Fruit fly (Drosophila melanogaster): ENCODE results near the gene CG11417.

Gene CG11417

DNA sequence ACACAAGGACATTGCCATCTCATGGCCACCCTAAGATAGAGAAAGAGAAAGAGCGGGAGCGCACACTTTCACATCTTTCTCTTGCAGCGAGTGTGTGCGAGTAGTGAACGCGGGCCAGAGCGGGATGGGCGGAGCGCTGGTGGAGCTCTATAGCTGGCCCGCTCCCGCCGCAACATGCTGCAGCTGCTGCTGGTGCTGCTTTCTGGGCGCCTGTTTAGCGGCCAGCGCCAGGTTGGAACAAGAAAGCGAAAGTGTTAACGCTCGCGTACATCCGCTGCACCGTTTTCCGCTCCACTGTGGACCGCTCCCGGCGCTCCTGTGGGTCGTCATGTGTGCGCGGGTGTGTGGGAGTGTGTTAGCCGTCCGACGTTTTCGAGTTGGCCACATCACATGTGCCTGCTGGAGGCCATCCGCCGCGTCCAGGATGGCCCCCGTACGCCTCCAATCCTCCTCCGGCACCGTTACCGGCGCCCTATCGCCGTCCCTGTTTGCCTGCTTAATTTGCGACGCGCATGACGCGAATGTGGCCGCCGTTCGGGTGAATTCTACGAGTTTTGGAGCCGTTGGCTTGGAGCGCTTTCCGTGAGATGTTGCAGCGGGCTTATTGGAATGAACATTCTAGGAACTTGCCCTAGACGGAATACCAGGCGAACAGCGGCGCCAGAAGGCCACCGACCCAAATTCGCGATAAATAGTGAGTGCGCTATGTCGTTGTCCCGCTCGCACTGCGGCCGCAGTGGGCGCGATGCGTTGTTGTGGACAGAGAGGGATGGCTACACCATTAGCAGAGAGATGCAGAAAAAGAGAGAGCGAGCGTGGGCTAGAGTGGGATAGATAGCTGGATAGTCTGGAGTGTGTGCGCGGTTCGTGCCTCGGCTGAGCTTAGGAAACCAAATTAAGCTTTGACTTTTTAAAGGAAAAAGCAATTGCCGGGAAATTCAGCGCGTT is 45.5 kb downstream of the CG11417 start (continued):
- TF ChIP-seq CG9609 (GFP tag; optimal IDR thresholded peaks at IDR 0.05) (peak; percentile 3), sna (GFP tag; IDR thresholded peaks at IDR 0.05; ENCODE audit: partially characterized antibody) (peak; percentile 52), CG13775 (GFP tag; optimal IDR thresholded peaks at IDR 0.05) (no peak), chinmo (GFP tag; IDR thresholded peaks at IDR 0.05; ENCODE audit: partially characterized antibody) (peak; percentile 79; the same call in 3 of the 4 replicates), dpn (GFP tag; optimal IDR thresholded peaks at IDR 0.05) (peak in 1 of 2 experiments; percentile 13), Hr51 (GFP tag; optimal IDR thresholded peaks at IDR 0.05) (peak in 1 of 2 experiments; percentile 1), crol (GFP tag; IDR thresholded peaks at IDR 0.05) (peak; percentile 88), amos (GFP tag; IDR thresholded peaks at IDR 0.05; ENCODE audit: partially characterized antibody) (peak; percentile 17; the same call in 1 of the 2 replicates), Meics (GFP tag; optimal IDR thresholded peaks at IDR 0.05) (no peak), bbx (GFP tag; IDR thresholded peaks at IDR 0.05; ENCODE audit: partially characterized antibody) (peak; percentile 49; the same call in 1 of the 2 replicates), CG3281 (GFP tag; optimal IDR thresholded peaks at IDR 0.05) (no peak), knrl (GFP tag; IDR thresholded peaks at IDR 0.05; ENCODE audit: partially characterized antibody) (peak; percentile 50; the same call in 1 of the 3 replicates), pan (optimal IDR thresholded peaks at IDR 0.05) (no peak), pan (GFP tag; optimal IDR thresholded peaks at IDR 0.05 in 1 of 2, IDR thresholded peaks at IDR 0.05 in 1 of 2) (no peak), CG31365 (tag; optimal IDR thresholded peaks at IDR 0.05) (peak; percentile 3), CG12769 (tag; optimal IDR thresholded peaks at IDR 0.05) (peak; percentile 99), Poxn (GFP tag; IDR thresholded peaks at IDR 0.05) (no peak), E2f1 (GFP tag; IDR thresholded peaks at IDR 0.05) (peak; percentile 20; the same call in 1 of the 2 replicates), al (GFP tag; IDR thresholded peaks at IDR 0.05) (no peak), tna (GFP tag; IDR thresholded peaks at IDR 0.05; ENCODE audit: partially characterized antibody) (no peak), caup (GFP tag; optimal IDR thresholded peaks at IDR 0.05; ENCODE audit: severe bottlenecking) (no peak), CG1647 (GFP tag; optimal IDR thresholded peaks at IDR 0.05) (no peak), sim (GFP tag; IDR thresholded peaks at IDR 0.05) (no peak), CG13287 (GFP tag; IDR thresholded peaks at IDR 0.05; ENCODE audit: partially characterized antibody) (peak; percentile 38; the same call in 1 of the 2 replicates), dysf (GFP tag; IDR thresholded peaks at IDR 0.05) (0 out of 3 replicates have a peak, but pooled peaks have one; percentile 26), CG17912 (GFP tag; optimal IDR thresholded peaks at IDR 0.05) (peak; percentile 4), Trl (optimal IDR thresholded peaks at IDR 0.05) (peak; percentile 24 to 69), Trl (GFP tag; optimal IDR thresholded peaks at IDR 0.05) (no peak), CG13624 (GFP tag; optimal IDR thresholded peaks at IDR 0.05) (peak; percentile 7), CG13894 (tag; optimal IDR thresholded peaks at IDR 0.05) (peak; percentile 63), cas (GFP tag; IDR thresholded peaks at IDR 0.05) (no peak), CG14014 (GFP tag; IDR thresholded peaks at IDR 0.05) (peak; percentile 17; the same call in 1 of the 2 replicates), CG4707 (GFP tag; optimal IDR thresholded peaks at IDR 0.05) (no peak), sqz (GFP tag; optimal IDR thresholded peaks at IDR 0.05) (peak; percentile 63), MESR4 (GFP tag; optimal IDR thresholded peaks at IDR 0.05) (peak; percentile 2), Ets97D (GFP tag; optimal IDR thresholded peaks at IDR 0.05) (no peak), jumu (GFP tag; optimal IDR thresholded peaks at IDR 0.05) (no peak), CG6175 (GFP tag; IDR thresholded peaks at IDR 0.05) (0 out of 3 replicates have a peak, but pooled peaks have one; percentile 42), CG15011 (GFP tag; optimal IDR thresholded peaks at IDR 0.05) (no peak), CG16815 (GFP tag; optimal IDR thresholded peaks at IDR 0.05) (no peak), scrt (GFP tag; optimal IDR thresholded peaks at IDR 0.05) (peak; percentile 9), ssp (GFP tag; IDR thresholded peaks at IDR 0.05) (no peak), sug (tag; optimal IDR thresholded peaks at IDR 0.05) (peak; percentile 64), CG7839 (tag; optimal IDR thresholded peaks at IDR 0.05) (no peak), kni (GFP tag; optimal IDR thresholded peaks at IDR 0.05) (peak; percentile 96), unpg (GFP tag; optimal IDR thresholded peaks at IDR 0.05) (no peak), Spps (tag; optimal IDR thresholded peaks at IDR 0.05) (no peak)
